Worm (Caenorhabditis elegans) whole organism, L4/young adult: ENCODE results near the gene F57G9.7.

Source experiments
- W03F9.2 ChIP-seq: fragments of 150-350 bp; optimal IDR thresholded peaks from 2 replicates; lab custom pipeline; 2014; ENCODE audit warnings: missing biosample characterization, missing genetic modification characterization
- dao-5 ChIP-seq: sonication (generic microtip); optimal IDR thresholded peaks from 2 replicates; lab custom pipeline; 2016; ENCODE audit warnings: missing genotype, missing genetic modification characterization, moderate library complexity, missing compliant biosample characterization
- him-1 ChIP-seq: sonication (generic microtip); optimal IDR thresholded peaks from 2 replicates; lab custom pipeline; 2016; ENCODE audit warnings: missing genotype, missing genetic modification reagents, missing genetic modification characterization, missing compliant biosample characterization

- TF ChIP-seq him-1 (tag; lab: Kevin White, UChicago): no peak
- no peak for TF ChIP-seq W03F9.2 (tag; lab: Kevin White, UChicago)
- no peak for TF ChIP-seq dao-5 (tag; lab: Kevin White, UChicago)
Measured at ce11 chrII:12444679-12445376, 47.3 kb upstream of the F57G9.7 start, which contains the start of the genes W05H5.1 and pitr-6.
